Worm (Caenorhabditis elegans) whole organism, late embryonic: ENCODE measurements around the gene F08F8.10.

ENCODE experiments used
- C38D4.7 ChIP-seq: fragments of 200-800 bp; sonication (Bioruptor generic); optimal IDR thresholded peaks from 2 replicates; lab custom pipeline; 2018; ENCODE audit warnings: mild to moderate bottlenecking, missing genetic modification characterization, moderate library complexity, missing compliant biosample characterization
- F13H6.1 ChIP-seq: sonication (generic microtip); optimal IDR thresholded peaks from 2 replicates; lab custom pipeline; 2016; ENCODE audit warnings: missing genetic modification characterization, missing compliant biosample characterization
- Y22D7AL.16 ChIP-seq: sonication (generic microtip); optimal IDR thresholded peaks from 2 replicates; lab custom pipeline; 2016; ENCODE audit warnings: missing genetic modification characterization, missing compliant biosample characterization
- ceh-14 ChIP-seq: sonication (generic microtip); optimal IDR thresholded peaks from 2 replicates; lab custom pipeline; 2016; ENCODE audit warnings: missing genotype, missing genetic modification characterization, missing compliant biosample characterization
- ceh-19 ChIP-seq: fragments of 200-800 bp; sonication (Bioruptor generic); optimal IDR thresholded peaks from 2 replicates; lab custom pipeline; 2018; ENCODE audit warnings: mild to moderate bottlenecking, missing genetic modification characterization, missing compliant biosample characterization
- ceh-2 ChIP-seq: sonication (generic microtip); optimal IDR thresholded peaks from 2 replicates; lab custom pipeline; 2016; ENCODE audit warnings: missing genotype, missing genetic modification characterization, missing compliant biosample characterization
- ceh-24 ChIP-seq: sonication (generic microtip); optimal IDR thresholded peaks from 2 replicates; lab custom pipeline; 2016; ENCODE audit warnings: mild to moderate bottlenecking, missing genetic modification characterization, missing compliant biosample characterization
- ceh-31 ChIP-seq: sonication (generic microtip); optimal IDR thresholded peaks from 2 replicates; lab custom pipeline; 2016; ENCODE audit warnings: missing genetic modification characterization, missing compliant biosample characterization
- ceh-45 ChIP-seq: fragments of 200-800 bp; sonication (Bioruptor generic); IDR thresholded peaks from 2 replicates; pipeline ENCODE4 v1.3.6; 2022; ENCODE audit warnings: missing genetic modification reagents, missing genetic modification characterization, missing compliant biosample characterization
- ceh-48 ChIP-seq: sonication (generic microtip); optimal IDR thresholded peaks from 2 replicates; lab custom pipeline; 2016; ENCODE audit warnings: missing genetic modification characterization, inconsistent platforms, missing compliant biosample characterization
- ceh-6 ChIP-seq: fragments of 200-800 bp; sonication (Bioruptor generic); optimal IDR thresholded peaks from 2 replicates; lab custom pipeline; 2018; ENCODE audit warnings: mild to moderate bottlenecking, missing genetic modification characterization, missing compliant biosample characterization
- ceh-9 ChIP-seq: sonication (generic microtip); optimal IDR thresholded peaks from 2 replicates; lab custom pipeline; 2016; ENCODE audit warnings: mild to moderate bottlenecking, missing genetic modification characterization, inconsistent platforms, missing compliant biosample characterization
- che-1 ChIP-seq: sonication (generic microtip); optimal IDR thresholded peaks from 2 replicates; lab custom pipeline; 2016; ENCODE audit warnings: mild to moderate bottlenecking, missing genetic modification characterization, missing compliant biosample characterization
- dmd-4 ChIP-seq: sonication (generic microtip); optimal IDR thresholded peaks from 2 replicates; lab custom pipeline; 2016; ENCODE audit warnings: borderline replicate concordance, missing genetic modification characterization, missing compliant biosample characterization
- dve-1 ChIP-seq: sonication (generic microtip); optimal IDR thresholded peaks from 2 replicates; lab custom pipeline; 2017; ENCODE audit warnings: antibody characterized with exemption, mild to moderate bottlenecking, missing genetic modification characterization, missing compliant biosample characterization
- elt-2 ChIP-seq: sonication (generic microtip); optimal IDR thresholded peaks from 2 replicates; lab custom pipeline; 2016; ENCODE audit warnings: missing genetic modification reagents, missing genetic modification characterization, missing compliant biosample characterization
- elt-4 ChIP-seq: sonication (generic microtip); optimal IDR thresholded peaks from 2 replicates; lab custom pipeline; 2016; ENCODE audit warnings: missing genetic modification characterization, missing compliant biosample characterization
- ets-4 ChIP-seq: sonication (generic microtip); optimal IDR thresholded peaks from 2 replicates; lab custom pipeline; 2016; ENCODE audit warnings: missing genetic modification characterization, missing compliant biosample characterization
- eyg-1 ChIP-seq: sonication (generic microtip); optimal IDR thresholded peaks from 2 replicates; lab custom pipeline; 2016; ENCODE audit warnings: missing genotype, missing genetic modification characterization, missing compliant biosample characterization
- fkh-10 ChIP-seq: fragments of 150-350 bp; optimal IDR thresholded peaks from 2 replicates; lab custom pipeline; 2014; ENCODE audit warnings: missing biosample characterization, missing genetic modification reagents, missing genetic modification characterization
- hlh-8 ChIP-seq: sonication (generic microtip); optimal IDR thresholded peaks from 2 replicates; lab custom pipeline; 2016; ENCODE audit warnings: missing genotype, missing genetic modification characterization, missing compliant biosample characterization
- lim-6 ChIP-seq: sonication (generic microtip); optimal IDR thresholded peaks from 2 replicates; lab custom pipeline; 2016; ENCODE audit warnings: missing genetic modification characterization, missing compliant biosample characterization
- lin-11 ChIP-seq: fragments of 200-800 bp; sonication (Bioruptor generic); optimal IDR thresholded peaks from 2 replicates; lab custom pipeline; 2018; ENCODE audit warnings: mild to moderate bottlenecking, missing genetic modification characterization, missing compliant biosample characterization
- mec-3 ChIP-seq: sonication (generic microtip); optimal IDR thresholded peaks from 2 replicates; lab custom pipeline; 2016; ENCODE audit warnings: borderline replicate concordance, missing genetic modification characterization, missing compliant biosample characterization
- nfya-1 ChIP-seq: sonication (generic microtip); optimal IDR thresholded peaks from 2 replicates; lab custom pipeline; 2017; ENCODE audit warnings: missing genetic modification characterization, mild to moderate bottlenecking, missing compliant biosample characterization, antibody characterized with exemption, moderate library complexity
- nhr-11 ChIP-seq: fragments of 150-350 bp; optimal IDR thresholded peaks from 2 replicates; lab custom pipeline; 2014; ENCODE audit warnings: missing biosample characterization, missing genetic modification characterization
- npax-4 ChIP-seq: sonication (generic microtip); optimal IDR thresholded peaks from 2 replicates; lab custom pipeline; 2016; ENCODE audit warnings: missing genetic modification characterization, missing compliant biosample characterization
- pag-3 ChIP-seq: sonication (generic microtip); optimal IDR thresholded peaks from 2 replicates; lab custom pipeline; 2016; ENCODE audit warnings: missing compliant biosample characterization, missing genetic modification characterization, borderline replicate concordance
- pat-9 ChIP-seq: fragments of 200-800 bp; sonication (Bioruptor generic); optimal IDR thresholded peaks from 2 replicates; lab custom pipeline; 2018; ENCODE audit warnings: mild to moderate bottlenecking, missing genetic modification characterization, moderate library complexity, missing compliant biosample characterization
- pax-1 ChIP-seq: fragments of 150-350 bp; optimal IDR thresholded peaks from 2 replicates; lab custom pipeline; 2014; ENCODE audit warnings: missing biosample characterization, missing genetic modification characterization
- pros-1 ChIP-seq: fragments of 150-350 bp; optimal IDR thresholded peaks from 2 replicates; lab custom pipeline; 2014; ENCODE audit warnings: missing biosample characterization, missing genetic modification reagents, missing genetic modification characterization
- sdc-2 ChIP-seq: sonication (generic microtip); optimal IDR thresholded peaks from 2 replicates; lab custom pipeline; 2016; ENCODE audit warnings: missing genotype, missing genetic modification characterization, missing compliant biosample characterization
- sox-4 ChIP-seq: sonication (generic microtip); optimal IDR thresholded peaks from 2 replicates; lab custom pipeline; 2017; ENCODE audit warnings: mild to moderate bottlenecking, missing genetic modification characterization, inconsistent platforms, missing compliant biosample characterization
- tbx-2 ChIP-seq: sonication (generic microtip); optimal IDR thresholded peaks from 2 replicates; lab custom pipeline; 2016; ENCODE audit warnings: missing genetic modification characterization, missing compliant biosample characterization
- tbx-7 ChIP-seq: sonication (generic microtip); optimal IDR thresholded peaks from 2 replicates; lab custom pipeline; 2016; ENCODE audit warnings: missing genotype, missing genetic modification characterization, missing compliant biosample characterization
- ttx-3 ChIP-seq: sonication (generic microtip); optimal IDR thresholded peaks from 2 replicates; lab custom pipeline; 2016; ENCODE audit warnings: missing genetic modification reagents, missing genetic modification characterization, missing compliant biosample characterization
- unc-55 ChIP-seq: sonication (generic microtip); optimal IDR thresholded peaks from 2 replicates; lab custom pipeline; 2017; ENCODE audit warnings: missing biosample characterization, missing genetic modification reagents, missing genetic modification characterization
- ztf-16 ChIP-seq: sonication (generic microtip); optimal IDR thresholded peaks from 2 replicates; lab custom pipeline; 2017; ENCODE audit warnings: missing genetic modification characterization, missing compliant biosample characterization

The F08F8.10 gene

DNA sequence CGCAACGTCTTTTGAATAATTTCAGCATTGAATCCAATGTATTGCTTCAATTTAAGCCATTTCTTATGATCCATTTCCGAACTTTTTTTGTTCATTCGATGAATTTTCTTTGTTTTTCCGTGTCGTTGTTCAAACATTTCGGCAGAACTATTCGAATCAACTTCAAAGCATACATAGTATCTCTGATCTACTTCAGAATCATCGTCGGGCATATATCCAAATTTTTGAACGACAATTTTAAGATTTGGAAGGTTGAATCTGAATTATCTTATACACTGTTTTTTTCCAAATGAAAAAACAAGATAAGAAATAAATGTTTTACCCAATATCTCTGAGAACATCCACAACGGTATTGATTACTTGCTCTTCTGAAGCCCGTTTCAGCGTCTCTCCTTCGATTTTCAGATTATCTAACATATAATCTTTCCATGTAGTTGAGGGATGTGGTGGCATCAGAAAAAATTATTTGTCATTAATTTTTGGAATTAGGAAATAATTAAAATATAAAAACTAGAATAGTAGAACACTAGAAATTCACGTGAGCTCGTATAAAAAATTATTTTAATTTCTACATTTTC is 27.9 kb downstream of the F08F8.10 start, which contains the start of gene lab-2:
TSS of gene lab-2 (minus strand) at position 453 of the 578 bp plus-strand sequence.
- no peak for TF ChIP-seq elt-4 (tag; lab: Kevin White, UChicago)
- TF ChIP-seq hlh-8 (tag; lab: Kevin White, UChicago), result no peak
- TF ChIP-seq ceh-31 (tag; lab: Kevin White, UChicago), result no peak
- TF ChIP-seq ceh-19, result no peak
- no peak for TF ChIP-seq pax-1
- no peak for TF ChIP-seq ceh-2 (tag; lab: Kevin White, UChicago)
- no peak for TF ChIP-seq ceh-48 (tag; lab: Kevin White, UChicago)
- TF ChIP-seq C38D4.7, result no peak
- no peak for TF ChIP-seq npax-4 (tag; lab: Kevin White, UChicago)
- no peak for TF ChIP-seq ceh-6
- no peak for TF ChIP-seq nfya-1
- no peak for TF ChIP-seq dve-1 (tag; lab: Kevin White, UChicago)
- TF ChIP-seq F13H6.1 (tag; lab: Kevin White, UChicago), result no peak
- TF ChIP-seq nhr-11 (tag; lab: Kevin White, UChicago), result no peak
- no peak for TF ChIP-seq ttx-3 (tag; lab: Kevin White, UChicago)
- TF ChIP-seq pros-1 (tag; lab: Kevin White, UChicago), result no peak
- TF ChIP-seq pat-9 (tag; lab: Kevin White, UChicago), result no peak
- no peak for TF ChIP-seq fkh-10 (GFP tag; lab: Kevin White, UChicago)

DNA sequence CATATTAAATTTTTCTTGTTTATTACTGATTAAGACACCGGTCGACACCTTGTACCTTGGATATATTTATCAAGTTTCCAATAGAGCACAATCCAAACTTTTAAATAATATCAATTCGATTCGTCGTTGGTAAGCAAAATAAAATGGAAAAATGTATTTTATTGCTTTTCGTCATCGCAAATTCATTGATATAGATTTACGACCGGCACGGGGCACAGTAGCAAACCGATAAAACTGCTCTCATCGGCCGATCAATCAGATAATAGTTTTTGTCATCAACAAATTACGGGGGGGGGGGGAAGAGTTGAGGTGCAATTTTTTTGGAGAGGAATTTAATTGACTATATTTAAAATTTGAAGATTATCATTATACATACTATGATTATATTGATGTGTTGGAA is 33.9 kb downstream of the F08F8.10 start:
- no peak for TF ChIP-seq Y22D7AL.16 (tag; lab: Kevin White, UChicago)
- TF ChIP-seq ceh-24 (tag; lab: Kevin White, UChicago), result no peak
- no peak for TF ChIP-seq ceh-45 (GFP tag; lab: Robert Waterston, UW)
- TF ChIP-seq sox-4, result no peak
- TF ChIP-seq tbx-7 (tag; lab: Kevin White, UChicago), result no peak
- no peak for TF ChIP-seq ceh-6
- no peak for TF ChIP-seq eyg-1 (tag; lab: Kevin White, UChicago)
- TF ChIP-seq unc-55 (GFP tag; lab: Kevin White, UChicago), result no peak
- TF ChIP-seq ceh-14 (tag; lab: Kevin White, UChicago), result no peak
- TF ChIP-seq ceh-9 (tag; lab: Kevin White, UChicago), result no peak
- no peak for TF ChIP-seq lin-11 (tag; lab: Kevin White, UChicago)
- TF ChIP-seq fkh-10 (GFP tag; lab: Kevin White, UChicago), result no peak
- TF ChIP-seq mec-3, result no peak
- no peak for TF ChIP-seq lim-6 (tag; lab: Kevin White, UChicago)
- TF ChIP-seq ceh-31 (tag; lab: Kevin White, UChicago), result no peak
- no peak for TF ChIP-seq tbx-2
- no peak for TF ChIP-seq pag-3
- TF ChIP-seq ztf-16 (tag; lab: Kevin White, UChicago), result no peak

DNA sequence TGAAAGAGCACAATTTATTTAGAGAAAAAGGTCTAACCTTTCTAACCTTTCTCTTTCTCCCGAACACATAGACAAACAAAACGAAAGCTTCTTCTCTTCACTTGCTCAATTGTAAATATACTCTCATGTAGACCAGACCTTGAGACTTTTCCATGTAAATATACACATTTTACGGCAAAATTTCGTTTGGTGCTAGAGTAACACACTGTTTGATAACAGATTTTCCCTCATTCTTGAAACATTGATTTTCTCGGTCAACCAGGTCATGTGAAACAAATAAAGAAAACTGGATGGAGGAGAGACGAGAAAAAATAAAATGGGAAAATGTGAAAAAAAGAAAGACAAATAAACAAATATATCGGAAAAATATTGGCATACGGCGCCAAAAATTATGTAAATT is 35.2 kb downstream of the F08F8.10 start:
- no peak for TF ChIP-seq che-1 (tag; lab: Kevin White, UChicago)
- no peak for TF ChIP-seq ets-4 (tag; lab: Kevin White, UChicago)
- TF ChIP-seq ceh-24 (tag; lab: Kevin White, UChicago), result no peak
- no peak for TF ChIP-seq elt-4 (tag; lab: Kevin White, UChicago)
- no peak for TF ChIP-seq elt-2 (tag; lab: Kevin White, UChicago)
- TF ChIP-seq C38D4.7, result no peak
- no peak for TF ChIP-seq ceh-45 (GFP tag; lab: Robert Waterston, UW)
- TF ChIP-seq sdc-2, result no peak
- no peak for TF ChIP-seq dmd-4
- TF ChIP-seq ceh-14 (tag; lab: Kevin White, UChicago), result no peak
- no peak for TF ChIP-seq pros-1 (tag; lab: Kevin White, UChicago)
- TF ChIP-seq sox-4, result no peak
- TF ChIP-seq pax-1, result no peak
- TF ChIP-seq unc-55 (GFP tag; lab: Kevin White, UChicago), result no peak
